Worm (Caenorhabditis elegans) whole organism, dauer: ENCODE data around the gene F10D2.16.

Experiments
- unc-62 ChIP-seq: sonication (generic microtip); optimal IDR thresholded peaks from 2 replicates; lab custom pipeline; 2017; ENCODE audit warnings: missing biosample characterization, missing genetic modification reagents, missing genetic modification characterization

F10D2.16 gene

DNA sequence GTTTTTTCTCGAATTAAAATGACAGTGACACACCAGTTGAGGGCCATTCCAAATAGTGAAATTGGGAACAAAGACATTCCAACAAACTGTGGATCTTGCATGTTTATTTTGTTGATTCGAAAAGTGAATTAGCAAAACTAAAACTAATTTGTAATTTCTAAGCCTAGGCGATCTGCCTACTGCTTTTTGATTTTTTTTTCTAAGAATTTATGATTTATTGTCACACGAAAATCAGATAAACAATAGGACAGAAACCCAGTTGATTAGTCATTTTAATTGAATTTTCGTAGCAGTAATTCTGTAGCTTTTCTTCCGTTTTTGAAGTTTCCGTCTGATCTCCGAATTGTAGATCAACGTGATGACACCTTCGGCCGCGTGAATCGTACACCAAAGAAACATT, 15.3 kb upstream of the F10D2.16 start, which contains the start of gene srx-33:
Gene srx-33, minus strand, starts transcription at position 101 of the 400 bp plus-strand sequence.
- no peak for TF ChIP-seq unc-62 (GFP tag; lab: Kevin White, UChicago)

DNA sequence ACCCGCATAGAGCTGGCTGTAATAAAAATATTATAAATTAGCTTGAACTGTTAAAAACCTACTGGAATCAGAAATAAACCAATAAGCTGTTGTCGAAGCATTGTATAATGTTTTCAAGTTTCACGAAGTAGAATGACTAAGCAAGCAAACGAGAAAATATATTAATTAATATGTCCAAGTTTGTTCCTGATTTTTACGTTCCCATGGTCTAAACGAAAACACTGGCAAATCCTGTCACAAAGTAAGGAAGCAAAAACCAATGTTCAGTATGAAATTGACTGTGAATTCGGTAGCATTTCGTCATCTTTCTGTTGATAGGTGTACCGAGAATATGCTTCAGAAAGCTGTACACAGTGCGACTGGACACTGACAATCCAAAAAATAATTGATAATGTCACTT, 13.9 kb upstream of the F10D2.16 start, which contains the start of gene srx-34:
Gene srx-34, minus strand, starts transcription at position 101 of the 400 bp plus-strand sequence.
- no peak for TF ChIP-seq unc-62 (GFP tag; lab: Kevin White, UChicago)

DNA sequence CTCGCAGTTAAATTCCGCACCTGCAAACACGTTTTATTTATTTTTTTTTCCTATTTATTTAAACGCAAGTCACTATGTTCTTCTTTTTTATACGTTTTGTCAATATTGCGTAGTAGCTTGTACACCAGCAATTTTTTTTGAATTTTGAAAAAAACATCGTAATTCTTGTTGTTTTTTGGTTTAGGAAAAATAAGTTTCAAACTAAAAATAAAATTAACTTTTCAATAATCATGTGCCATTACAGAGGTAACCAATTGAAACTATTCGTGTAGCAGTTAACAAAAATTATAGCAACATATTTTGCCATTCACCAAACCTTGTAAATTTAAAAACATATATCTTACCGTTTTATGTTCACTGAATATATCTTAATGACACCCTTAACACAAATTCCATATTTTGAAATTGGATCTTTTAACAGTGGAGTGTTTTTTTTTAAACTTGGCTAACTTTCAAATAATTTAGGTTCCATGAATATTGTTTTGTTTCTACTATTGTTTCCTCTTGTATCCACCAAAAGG, 10.8 kb upstream of the F10D2.16 start, which contains the start of gene lmd-5:
Gene lmd-5, plus strand, starts transcription at position 471 of the 521 bp plus-strand sequence.
- TF ChIP-seq unc-62 (GFP tag; lab: Kevin White, UChicago): no peak

DNA sequence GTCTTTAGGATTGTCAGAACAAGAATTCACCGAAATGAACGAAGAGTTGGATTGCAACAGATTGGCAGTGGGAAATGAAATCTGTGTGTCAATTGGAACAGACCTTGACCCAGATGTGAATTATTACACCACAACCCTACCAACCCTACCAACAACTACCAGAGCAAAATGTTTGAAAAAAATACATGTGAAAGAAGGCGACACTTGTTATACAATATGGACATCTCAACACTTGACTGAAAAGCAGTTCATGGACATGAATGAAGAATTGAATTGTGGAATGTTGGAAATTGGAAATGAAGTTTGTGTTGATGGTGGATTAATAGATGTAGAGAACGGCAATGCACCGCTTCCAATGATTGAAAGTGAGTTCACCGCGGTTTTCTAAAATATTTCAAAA, 10.1 kb upstream of the F10D2.16 start:
- no peak for TF ChIP-seq unc-62 (GFP tag; lab: Kevin White, UChicago)

DNA sequence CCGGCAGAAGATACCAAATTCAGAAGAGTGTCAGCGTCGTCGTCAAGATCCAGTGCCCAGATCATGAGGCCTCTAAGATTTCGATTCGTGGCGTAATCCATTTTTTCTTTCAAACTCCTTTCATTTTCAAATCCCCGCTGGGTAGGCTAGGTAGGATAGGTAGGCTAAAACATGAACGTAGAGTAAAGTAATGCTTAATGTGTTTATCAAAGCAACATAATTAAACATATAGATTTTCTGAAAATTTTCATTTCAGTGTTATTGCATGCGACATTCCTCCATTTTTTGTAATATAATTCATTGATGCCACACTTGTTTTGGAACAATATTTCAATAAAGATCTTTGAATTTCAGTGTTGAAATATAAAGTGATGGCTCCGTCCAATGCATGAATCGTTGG, 4.6 kb upstream of the F10D2.16 start, which contains the start of gene T01C4.8:
Gene T01C4.8, minus strand, starts transcription at position 101 of the 400 bp plus-strand sequence.
- TF ChIP-seq unc-62 (GFP tag; lab: Kevin White, UChicago): no peak

DNA sequence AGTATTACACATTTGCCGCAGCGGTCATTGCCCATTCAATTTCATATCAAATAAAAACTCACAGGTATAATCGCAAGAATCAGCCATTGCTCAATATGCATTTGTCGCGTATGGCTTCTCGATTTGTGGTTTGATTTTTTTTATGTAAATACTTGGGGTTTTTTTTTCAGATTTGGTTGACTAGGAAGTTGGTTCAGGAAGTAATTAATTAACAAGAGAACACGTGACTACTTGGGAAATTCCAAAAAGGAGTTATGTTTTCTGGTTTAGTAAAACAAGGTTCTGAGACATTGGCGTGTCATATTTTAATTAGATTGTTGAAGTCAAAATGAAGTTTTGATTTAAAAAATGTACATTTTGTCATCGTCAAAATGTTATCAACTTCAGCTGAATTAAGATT, 3.1 kb upstream of the F10D2.16 start, which contains the start of gene srx-36:
Gene srx-36, minus strand, starts transcription at position 101 of the 400 bp plus-strand sequence.
- no peak for TF ChIP-seq unc-62 (GFP tag; lab: Kevin White, UChicago)

DNA sequence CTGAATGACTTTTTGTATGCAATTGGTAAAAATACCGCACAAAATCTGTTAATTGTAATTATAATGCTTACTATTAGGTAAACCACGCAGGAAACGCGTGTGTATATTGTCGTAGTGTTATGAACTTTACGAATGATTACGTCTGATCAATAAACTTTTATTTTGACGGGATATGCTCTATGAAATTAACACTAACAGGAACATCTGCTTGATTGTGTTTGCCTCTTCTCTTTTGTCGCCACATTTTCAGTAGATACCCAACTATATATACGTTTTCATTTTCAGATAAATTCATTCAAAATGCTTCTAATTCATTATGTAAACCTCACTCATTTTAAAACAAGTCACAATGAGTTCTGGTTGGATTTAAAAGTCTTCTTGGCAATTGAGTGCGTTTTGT, 1.8 kb upstream of the F10D2.16 start, which contains the start of gene sre-10:
Gene sre-10, plus strand, starts transcription at position 301 of the 400 bp plus-strand sequence.
- no peak for TF ChIP-seq unc-62 (GFP tag; lab: Kevin White, UChicago)

DNA sequence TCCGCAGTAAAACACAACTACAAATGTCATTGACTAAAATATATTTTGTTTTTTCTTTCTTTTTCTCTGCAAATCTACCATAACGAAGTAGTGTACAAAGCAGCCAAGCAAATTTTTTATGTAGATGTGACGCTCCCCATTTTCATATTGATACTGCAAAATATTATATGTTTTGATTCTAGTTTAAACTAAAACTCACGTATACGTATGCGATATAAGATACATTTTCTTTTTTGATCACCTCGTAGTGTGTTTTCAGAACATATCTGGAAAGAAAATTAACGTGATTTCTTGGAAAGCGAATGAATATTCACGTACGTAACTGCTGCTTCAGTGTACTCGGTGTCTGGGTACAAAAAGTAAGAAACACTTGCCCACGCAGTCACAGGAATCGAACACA, 2.8 kb downstream of the F10D2.16 start:
- TF ChIP-seq unc-62 (GFP tag; lab: Kevin White, UChicago): no peak

DNA sequence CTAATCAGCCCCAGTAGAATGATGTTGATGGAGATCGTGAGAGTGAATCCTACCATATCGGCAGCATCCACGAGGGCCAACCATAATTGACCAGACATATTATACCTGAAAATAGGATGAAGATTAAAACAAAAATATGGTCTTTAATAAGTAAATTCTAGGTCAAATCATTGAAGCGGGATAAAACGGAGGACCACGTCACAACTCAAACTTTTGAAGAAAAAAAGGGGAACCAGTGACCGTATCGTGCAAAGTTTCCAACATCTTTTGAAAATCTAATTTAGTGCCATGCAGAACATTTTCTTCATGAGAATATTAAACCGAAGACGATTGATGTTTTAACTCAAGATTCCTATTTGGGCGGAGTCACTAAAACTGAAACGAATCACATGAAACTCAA, 4.3 kb downstream of the F10D2.16 start, which contains the start of gene str-112:
Gene str-112, minus strand, starts transcription at position 101 of the 400 bp plus-strand sequence.
- TF ChIP-seq unc-62 (GFP tag; lab: Kevin White, UChicago): no peak

DNA sequence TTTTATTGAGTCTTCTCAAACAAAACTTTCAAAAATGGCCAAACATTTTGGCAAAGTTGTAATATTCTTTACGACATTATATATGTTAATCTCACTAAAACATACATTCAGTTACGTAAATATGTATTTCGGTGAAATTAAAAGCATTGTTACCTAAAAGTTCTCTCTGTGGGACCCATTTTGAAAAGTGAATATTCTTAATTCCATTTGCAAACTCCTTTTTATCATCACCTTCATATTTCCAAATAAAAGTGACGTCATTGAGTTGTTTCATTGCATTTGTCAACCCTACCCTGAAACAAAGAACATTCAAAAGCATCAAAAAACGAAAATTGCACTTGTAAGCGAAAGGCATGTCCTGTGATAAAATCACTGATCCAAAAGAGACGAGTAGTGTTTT, 6.3 kb downstream of the F10D2.16 start:
- TF ChIP-seq unc-62 (GFP tag; lab: Kevin White, UChicago): no peak

DNA sequence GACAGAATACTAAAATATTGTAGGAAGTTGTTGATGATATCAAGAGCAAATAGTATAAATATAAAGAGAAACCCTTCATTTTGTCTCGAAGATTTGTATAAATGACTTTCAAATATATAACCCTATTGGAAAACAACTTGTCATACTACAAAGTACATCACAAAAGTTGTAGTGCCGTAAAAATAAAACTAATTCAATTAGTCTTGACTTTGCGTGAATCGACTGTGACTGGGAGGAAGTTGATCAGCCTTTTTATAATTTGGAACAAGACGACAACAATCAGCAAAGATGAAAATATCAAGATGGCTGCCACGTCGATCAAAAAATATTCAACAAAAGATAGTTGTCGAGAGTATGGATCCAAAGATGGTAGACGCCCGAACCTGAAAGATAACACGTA, 7.8 kb downstream of the F10D2.16 start, which contains the start of gene ugt-40:
Gene ugt-40, minus strand, starts transcription at position 101 of the 400 bp plus-strand sequence.
- no peak for TF ChIP-seq unc-62 (GFP tag; lab: Kevin White, UChicago)

DNA sequence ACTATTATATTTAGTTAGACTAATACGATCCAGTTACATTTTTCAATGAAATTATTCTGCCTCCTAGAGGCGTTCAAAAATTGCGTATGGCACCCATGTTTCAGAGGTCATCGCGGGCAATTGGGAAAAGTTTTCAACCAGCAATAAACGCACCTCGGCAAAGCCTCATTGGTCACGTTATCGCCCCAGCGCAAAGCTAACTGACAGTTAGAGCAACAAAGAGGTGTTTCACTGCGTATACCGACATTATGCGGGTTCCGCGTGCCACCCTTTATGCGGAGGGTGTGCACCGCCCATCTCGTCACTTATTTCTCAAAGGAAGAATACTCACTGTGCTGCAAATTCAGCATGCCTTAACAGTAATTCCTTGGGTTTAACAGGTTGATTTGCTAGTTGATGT, 8.6 kb downstream of the F10D2.16 start:
- no peak for TF ChIP-seq unc-62 (GFP tag; lab: Kevin White, UChicago)

DNA sequence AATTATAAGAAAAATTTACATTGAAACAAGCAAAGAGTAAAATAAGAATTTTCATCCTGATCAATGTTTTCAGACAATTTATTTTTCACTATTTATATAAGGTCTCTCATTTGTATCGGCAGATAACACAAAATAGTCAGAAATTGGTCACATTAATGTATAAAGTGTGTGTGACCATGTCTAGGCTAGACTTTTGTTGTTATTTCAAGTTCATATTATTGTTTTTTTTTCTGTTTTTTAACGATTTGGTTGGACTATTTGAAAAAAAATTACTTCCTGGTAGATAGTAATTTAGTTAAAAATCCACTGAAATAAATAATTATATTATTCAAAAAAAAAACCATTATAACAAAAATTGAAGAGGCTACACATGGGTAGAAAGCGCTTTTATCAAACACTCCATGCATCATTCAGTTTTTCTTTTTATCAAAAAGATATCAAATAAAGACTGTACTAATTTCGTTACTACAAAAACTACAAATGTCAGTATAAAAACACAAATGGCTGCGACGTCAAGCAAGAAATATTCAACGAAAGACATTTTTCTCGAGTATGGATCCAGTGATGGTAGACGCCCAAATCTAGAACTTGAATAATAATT, 11.3 kb downstream of the F10D2.16 start, which contains the start of gene ugt-37:
Gene ugt-37, minus strand, starts transcription at position 69 of the 601 bp plus-strand sequence.
- no peak for TF ChIP-seq unc-62 (GFP tag; lab: Kevin White, UChicago)

DNA sequence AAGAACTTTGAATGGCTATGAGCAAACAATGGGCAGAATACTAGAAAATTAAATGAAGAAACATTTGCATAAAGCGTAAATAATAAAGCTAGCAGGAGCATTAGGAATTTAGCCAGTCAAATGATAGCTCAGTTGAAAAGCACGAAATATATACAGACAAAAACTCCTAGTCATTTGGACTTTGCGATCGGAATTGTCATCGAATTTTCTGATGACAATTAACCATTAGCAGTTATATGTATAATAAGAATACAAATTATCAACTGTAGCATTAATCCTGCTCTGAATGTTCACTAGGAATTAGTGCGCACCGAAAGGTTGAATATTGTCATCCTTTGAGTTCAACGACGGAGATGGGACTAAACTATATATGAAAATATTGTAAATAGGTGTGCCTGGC, 13.3 kb downstream of the F10D2.16 start, which contains the start of gene ugt-38:
Gene ugt-38, minus strand, starts transcription at position 101 of the 400 bp plus-strand sequence.
- TF ChIP-seq unc-62 (GFP tag; lab: Kevin White, UChicago): no peak

DNA sequence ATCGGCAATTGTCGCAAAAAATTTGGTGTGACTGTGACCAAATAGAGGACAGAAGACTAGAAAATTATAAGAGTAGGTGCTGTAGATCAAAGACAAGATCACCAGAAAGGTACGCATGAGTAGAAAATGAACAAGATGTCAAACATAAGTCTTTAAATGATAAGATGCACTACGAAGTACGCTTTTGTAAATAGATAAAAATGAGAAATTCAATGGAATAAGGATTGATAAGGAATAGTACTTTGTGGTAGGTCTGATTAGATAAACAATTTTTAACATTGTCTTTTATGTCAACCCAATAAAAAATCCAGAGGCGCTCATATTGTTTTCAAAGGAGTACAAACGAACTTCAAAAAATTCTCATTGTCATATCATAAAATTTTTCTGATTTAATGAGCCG, 16.5 kb downstream of the F10D2.16 start, which contains the start of gene F10D2.8:
Gene F10D2.8, minus strand, starts transcription at position 145 of the 400 bp plus-strand sequence.
- no peak for TF ChIP-seq unc-62 (GFP tag; lab: Kevin White, UChicago)

DNA sequence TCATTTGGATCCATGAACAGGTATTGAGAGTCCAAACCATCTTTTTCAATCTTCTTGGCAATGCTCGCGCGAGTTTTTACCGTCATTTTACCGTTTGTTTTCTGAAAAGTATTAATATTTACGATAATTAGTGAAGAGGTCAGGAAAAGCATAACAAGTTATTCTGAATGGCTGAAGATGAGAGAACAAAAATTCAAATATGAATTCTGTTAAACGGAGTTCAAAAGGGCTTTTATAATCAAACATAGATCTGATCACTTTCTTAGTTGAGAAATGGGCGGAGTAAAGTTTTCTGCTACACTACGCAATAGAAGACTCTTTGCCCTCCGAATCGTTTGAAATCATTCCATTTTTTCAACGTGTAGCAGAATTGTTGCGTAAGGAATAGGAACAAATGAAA, 19.0 kb downstream of the F10D2.16 start, which contains the start of gene fat-7:
Gene fat-7, minus strand, starts transcription at position 101 of the 400 bp plus-strand sequence.
- TF ChIP-seq unc-62 (GFP tag; lab: Kevin White, UChicago): no peak
